Worm (Caenorhabditis elegans) whole organism, midembryonic: Measurements from ENCODE around the gene rgs-6.

Experiments used
- med-1 ChIP-seq: sonication (generic microtip); optimal IDR thresholded peaks from 2 replicates; lab custom pipeline; 2017; ENCODE audit warnings: missing genetic modification characterization, mild to moderate bottlenecking, missing compliant biosample characterization, antibody characterized with exemption, missing genetic modification reagents; ENCODE audit not compliant: insufficient read depth
- ztf-23 ChIP-seq: fragments of 200-800 bp; sonication (Bioruptor generic); IDR thresholded peaks from 2 replicates; pipeline ENCODE4 v1.3.6; 2022; ENCODE audit warnings: missing genetic modification reagents, missing genetic modification characterization, missing compliant biosample characterization

DNA sequence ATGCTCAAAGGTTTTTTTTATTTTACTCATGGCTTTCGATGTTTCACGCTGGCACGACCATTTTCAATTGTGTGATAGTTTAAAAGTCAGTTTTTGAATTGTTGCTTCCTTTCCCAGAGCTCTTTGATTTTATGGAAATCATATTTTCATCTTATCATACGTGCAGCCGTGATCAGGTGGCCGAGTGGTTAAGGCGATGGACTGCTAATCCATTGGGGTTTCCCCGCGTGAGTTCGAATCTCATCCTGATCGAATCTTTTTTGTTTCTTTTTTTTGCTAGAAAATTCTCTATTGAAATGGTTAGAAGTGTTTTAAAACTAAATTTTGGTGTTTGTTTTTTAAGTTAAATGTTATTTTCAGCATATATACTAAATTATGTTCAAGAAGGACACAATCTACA lies 24.4 kb downstream of the rgs-6 start:
- TF ChIP-seq med-1, result no peak
- no peak for TF ChIP-seq ztf-23
